Worm (Caenorhabditis elegans): Measurements from ENCODE around the gene srx-68.

DNA sequence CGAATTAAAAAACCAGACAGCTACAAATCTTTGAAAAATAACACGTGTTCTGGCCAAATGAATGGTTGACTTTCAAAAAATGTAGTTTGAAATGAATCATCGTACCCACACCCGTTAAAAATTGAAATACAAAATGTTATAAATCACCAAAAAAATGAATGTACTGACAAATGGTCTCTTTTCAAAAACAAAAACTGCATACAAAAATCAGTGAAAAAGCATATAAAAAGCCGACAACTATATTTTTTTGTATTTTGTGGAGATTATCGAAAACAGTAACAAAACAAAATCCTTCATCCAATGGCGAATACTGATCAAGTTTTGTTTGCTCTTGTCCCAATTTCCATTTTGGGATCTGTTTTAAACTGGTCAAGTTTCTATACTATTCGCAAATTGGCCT, 6.7 kb downstream of the srx-68 start, which contains the start of gene srx-66:
- TF ChIP-seq ama-1 (optimal IDR thresholded peaks at IDR 0.05): no peak
- TF ChIP-seq pha-4 (tag; optimal IDR thresholded peaks at IDR 0.05): no peak
- no peak for TF ChIP-seq ceh-16 (tag; optimal IDR thresholded peaks at IDR 0.05)
- no peak for TF ChIP-seq daf-12 (tag; optimal IDR thresholded peaks at IDR 0.05)
- TF ChIP-seq unc-62 (GFP tag; optimal IDR thresholded peaks at IDR 0.05): no peak

Data from whole organism, L3 larva.